Fruit fly (Drosophila melanogaster): ENCODE measurements around the gene CG32320.
A peak's percentile ranks its signal among the peaks of the same experiment; 100 is the strongest.

Gene CG32320

dm6 chr3L:1376014-1376745 lies 22.2 kb upstream of the CG32320 start (continued):
- peak; percentile 91 for TF ChIP-seq dsx (GFP tag; optimal IDR thresholded peaks at IDR 0.05; ENCODE audit: poor library complexity, severe bottlenecking)
- TF ChIP-seq CG6163 (GFP tag; IDR thresholded peaks at IDR 0.05), result peak; percentile 85
- TF ChIP-seq eg (GFP tag; IDR thresholded peaks at IDR 0.05), result peak; percentile 80
- TF ChIP-seq Eip75B (GFP tag; optimal IDR thresholded peaks at IDR 0.05), result peak; percentile 60
- peak; percentile 85 for TF ChIP-seq CG15336 (GFP tag; IDR thresholded peaks at IDR 0.05)
- TF ChIP-seq Met (GFP tag; optimal IDR thresholded peaks at IDR 0.05), result peak; percentile 14
- peak; percentile 65 for TF ChIP-seq CG10669 (GFP tag; optimal IDR thresholded peaks at IDR 0.05)
- TF ChIP-seq net (GFP tag; optimal IDR thresholded peaks at IDR 0.05), result peak; percentile 63
- peak; percentile 15 for TF ChIP-seq esn (GFP tag; optimal IDR thresholded peaks at IDR 0.05)
- TF ChIP-seq CG1621 (tag; optimal IDR thresholded peaks at IDR 0.05), result peak; percentile 38
- TF ChIP-seq CG32006 (GFP tag; optimal IDR thresholded peaks at IDR 0.05), result peak; percentile 89
- TF ChIP-seq CG8119 (GFP tag; IDR thresholded peaks at IDR 0.05), result peak; percentile 85
- TF ChIP-seq Hr38 (GFP tag; optimal IDR thresholded peaks at IDR 0.05), result no peak
- TF ChIP-seq lz (GFP tag; optimal IDR thresholded peaks at IDR 0.05), result peak; percentile 26
- peak; percentile 55 for TF ChIP-seq CG3032 (tag; optimal IDR thresholded peaks at IDR 0.05)

- TF ChIP-seq Eip78C (GFP tag) (no peak), salr (GFP tag; optimal IDR thresholded peaks at IDR 0.05) (no peak), fd59A (GFP tag; optimal IDR thresholded peaks at IDR 0.05) (no peak), cyc (GFP tag; optimal IDR thresholded peaks at IDR 0.05) (no peak), CG32006 (GFP tag; optimal IDR thresholded peaks at IDR 0.05) (peak; percentile 34), Eip93F (GFP tag; optimal IDR thresholded peaks at IDR 0.05) (no peak)
Observed at dm6 chr3L:1378098-1378645, 20.2 kb upstream of the CG32320 start.

- TF ChIP-seq OdsH (GFP tag; optimal IDR thresholded peaks at IDR 0.05) (peak; percentile 74), CG6163 (GFP tag; IDR thresholded peaks at IDR 0.05) (peak; percentile 92), CG34406 (GFP tag; optimal IDR thresholded peaks at IDR 0.05) (peak; percentile 68), CG8319 (GFP tag; optimal IDR thresholded peaks at IDR 0.05) (no peak), CG3032 (tag; optimal IDR thresholded peaks at IDR 0.05) (peak; percentile 61), spab (GFP tag; optimal IDR thresholded peaks at IDR 0.05) (peak; percentile 65), pdm3 (GFP tag; optimal IDR thresholded peaks at IDR 0.05) (peak; percentile 67), lz (GFP tag; optimal IDR thresholded peaks at IDR 0.05) (peak; percentile 75), Smox (GFP tag; optimal IDR thresholded peaks at IDR 0.05) (peak; percentile 43), esn (GFP tag; optimal IDR thresholded peaks at IDR 0.05) (peak; percentile 75), CG3919 (GFP tag; optimal IDR thresholded peaks at IDR 0.05) (peak; percentile 66), achi (GFP tag; optimal IDR thresholded peaks at IDR 0.05) (peak; percentile 79), Sox15 (GFP tag; optimal IDR thresholded peaks at IDR 0.05) (peak; percentile 9), Hr4 (GFP tag; optimal IDR thresholded peaks at IDR 0.05) (peak; percentile 81), svp (GFP tag) (peak; percentile 91), acj6 (GFP tag; optimal IDR thresholded peaks at IDR 0.05) (peak; percentile 55), Gug (GFP tag; IDR thresholded peaks at IDR 0.05) (peak; percentile 86), Sox14 (GFP tag; optimal IDR thresholded peaks at IDR 0.05) (peak; percentile 83), CG6792 (GFP tag; optimal IDR thresholded peaks at IDR 0.05) (peak; percentile 55), topi (GFP tag; optimal IDR thresholded peaks at IDR 0.05) (peak; percentile 77), CG4318 (GFP tag; optimal IDR thresholded peaks at IDR 0.05) (peak; percentile 68), CG32006 (GFP tag; optimal IDR thresholded peaks at IDR 0.05) (peak; percentile 85), CG11762 (GFP tag; optimal IDR thresholded peaks at IDR 0.05; ENCODE audit: insufficient read depth) (peak; percentile 30), CG31627 (GFP tag; optimal IDR thresholded peaks at IDR 0.05) (peak; percentile 62), dac (GFP tag; optimal IDR thresholded peaks at IDR 0.05) (peak; percentile 51), eg (GFP tag; IDR thresholded peaks at IDR 0.05) (peak; percentile 95), fkh (GFP tag; optimal IDR thresholded peaks at IDR 0.05) (peak; percentile 29), CG1621 (tag; optimal IDR thresholded peaks at IDR 0.05) (peak; percentile 63), vri (GFP tag; optimal IDR thresholded peaks at IDR 0.05) (peak; percentile 15), CG15336 (GFP tag; IDR thresholded peaks at IDR 0.05) (peak; percentile 92), Met (GFP tag; optimal IDR thresholded peaks at IDR 0.05) (peak; percentile 84), CG11902 (GFP tag; optimal IDR thresholded peaks at IDR 0.05) (no peak), Ets21C (GFP tag; optimal IDR thresholded peaks at IDR 0.05) (peak; percentile 26)
Observed at dm6 chr3L:1378862-1379543, 19.4 kb upstream of the CG32320 start.

All from whole organism, prepupa.